Fruit fly (Drosophila melanogaster) whole organism, prepupa: ENCODE measurements around the gene CG14298.
A peak's percentile ranks its signal among the peaks of the same experiment; 100 is the strongest.

Experiments used
- CG16779 ChIP-seq: fragments of 200-800 bp; sonication (Bioruptor generic); optimal IDR thresholded peaks from 3 replicates; lab custom pipeline; 2017; ENCODE audit warnings: missing biosample characterization, mild to moderate bottlenecking, missing genetic modification characterization
- pdm3 ChIP-seq: fragments of 200-800 bp; sonication (Bioruptor generic); optimal IDR thresholded peaks from 3 replicates; lab custom pipeline; 2016; ENCODE audit warnings: missing biosample characterization, missing genetic modification characterization

dm6 chr3R:18913856-18914593, 38.7 kb downstream of the CG14298 start:
- TF ChIP-seq CG16779 (tag; lab: Kevin White, UChicago) (no peak), pdm3 (peak; percentile 60)
